Fruit fly (Drosophila melanogaster) S2 (cell line): ENCODE data around the gene CG12521.

Experiments
- CG8478 ChIP-seq: fragments of >200 bp; optimal IDR thresholded peaks from 2 replicates; lab custom pipeline; 2018
- CTCF ChIP-seq, 2 experiments: fragments of >200 bp; optimal IDR thresholded peaks; 2 replicates each; lab custom pipeline; 2018

The CG12521 gene

dm6 chr3L:11847703-11848102 lies at the start of gene CG12521:
TSS of gene CG12521 (minus strand) at chr3L:11847803.
- TF ChIP-seq CTCF (optimal IDR thresholded peaks at IDR 0.05; lab: Kevin White, UChicago) = no peak
- TF ChIP-seq CG8478 = no peak

dm6 chr3L:11896756-11897155 lies 49.2 kb upstream of the CG12521 start:
- TF ChIP-seq CG8478 = no peak

- TF ChIP-seq CTCF (optimal IDR thresholded peaks at IDR 0.05; lab: Kevin White, UChicago) = peak; percentile 79 to 84
- TF ChIP-seq CG8478 = no peak
These were observed 45.2 kb upstream of the CG12521 start for dm6 chr3L:11892766-11893165.

- TF ChIP-seq CG8478 (no peak), CTCF (optimal IDR thresholded peaks at IDR 0.05; lab: Kevin White, UChicago) (no peak)
These were observed 41.3 kb upstream of the CG12521 start, which contains the start of gene CG5897 for dm6 chr3L:11888910-11889309. TSS of gene CG5897 (minus strand) at chr3L:11889010.

- no peak for TF ChIP-seq CTCF (optimal IDR thresholded peaks at IDR 0.05; lab: Kevin White, UChicago)
- no peak for TF ChIP-seq CG8478
These were observed 33.5 kb upstream of the CG12521 start, which contains the start of gene CCDC151 for dm6 chr3L:11881084-11881483. TSS of gene CCDC151 (plus strand) at chr3L:11881384.

- TF ChIP-seq CTCF (optimal IDR thresholded peaks at IDR 0.05; lab: Kevin White, UChicago) (no peak), CG8478 (no peak)
These were observed 31.2 kb upstream of the CG12521 start, which contains the start of gene Sprn for dm6 chr3L:11878815-11879214. TSS of gene Sprn (plus strand) at chr3L:11879115.

- TF ChIP-seq CG8478 = no peak
- peak; percentile 84 to 86 for TF ChIP-seq CTCF (optimal IDR thresholded peaks at IDR 0.05; lab: Kevin White, UChicago)
These were observed 28.4 kb upstream of the CG12521 start for dm6 chr3L:11876036-11876435.

dm6 chr3L:11874758-11875157 lies 27.2 kb upstream of the CG12521 start:
- TF ChIP-seq CTCF (optimal IDR thresholded peaks at IDR 0.05; lab: Kevin White, UChicago) (no peak), CG8478 (no peak)

dm6 chr3L:11871205-11871604 lies 23.6 kb upstream of the CG12521 start, which contains the start of gene CG5906:
TSS of gene CG5906 (minus strand) at chr3L:11871305.
- no peak for TF ChIP-seq CTCF (optimal IDR thresholded peaks at IDR 0.05; lab: Kevin White, UChicago)
- TF ChIP-seq CG8478 = no peak

- no peak for TF ChIP-seq CG8478
- TF ChIP-seq CTCF (optimal IDR thresholded peaks at IDR 0.05; lab: Kevin White, UChicago) = no peak
These were observed 21.7 kb upstream of the CG12521 start for dm6 chr3L:11869328-11869727.

- TF ChIP-seq CTCF (optimal IDR thresholded peaks at IDR 0.05; lab: Kevin White, UChicago) = no peak
- no peak for TF ChIP-seq CG8478
These were observed 16.0 kb upstream of the CG12521 start for dm6 chr3L:11863587-11863986.

dm6 chr3L:11862266-11862665 lies 14.7 kb upstream of the CG12521 start:
- no peak for TF ChIP-seq CTCF (optimal IDR thresholded peaks at IDR 0.05; lab: Kevin White, UChicago)
- TF ChIP-seq CG8478 = no peak

- TF ChIP-seq CTCF (optimal IDR thresholded peaks at IDR 0.05; lab: Kevin White, UChicago) (no peak), CG8478 (no peak)
These were observed 11.1 kb upstream of the CG12521 start for dm6 chr3L:11858745-11859144.

dm6 chr3L:11852924-11853323 lies 5.3 kb upstream of the CG12521 start:
- TF ChIP-seq CG8478 (no peak), CTCF (optimal IDR thresholded peaks at IDR 0.05; lab: Kevin White, UChicago) (peak; percentile 67 to 70)

- TF ChIP-seq CTCF (optimal IDR thresholded peaks at IDR 0.05; lab: Kevin White, UChicago) (no peak), CG8478 (no peak)
These were observed 11.0 kb downstream of the CG12521 start, which contains the start of gene CG43064 for dm6 chr3L:11836575-11837077. TSS of gene CG43064 (minus strand) at chr3L:11836721.

- TF ChIP-seq CG8478 (no peak), CTCF (optimal IDR thresholded peaks at IDR 0.05; lab: Kevin White, UChicago) (peak; percentile 25 to 49)
These were observed 14.3 kb downstream of the CG12521 start, which contains the start of gene CycA for dm6 chr3L:11833296-11833717. TSS of gene CycA (minus strand) at chr3L:11833578.
